Worm (Caenorhabditis elegans) whole organism, young adult: Measurements from ENCODE around the gene klo-2.
"Not testable (repeated sequence)": the region's sequence is repeated elsewhere in the genome, so short reads cannot be mapped to it uniquely, and the experiment has no call there.

Experiments
- B0261.1 ChIP-seq: sonication (generic microtip); optimal IDR thresholded peaks from 2 replicates; lab custom pipeline; 2016; ENCODE audit warnings: mild to moderate bottlenecking, missing genetic modification characterization, moderate library complexity, missing compliant biosample characterization
- D2030.7 ChIP-seq: fragments of 200-800 bp; sonication (Bioruptor generic); IDR thresholded peaks from 2 replicates; pipeline ENCODE4 v1.3.6; 2022; ENCODE audit warnings: missing genetic modification reagents, missing genetic modification characterization, missing compliant biosample characterization
- F33H1.4 ChIP-seq: fragments of 200-800 bp; sonication (Bioruptor generic); IDR thresholded peaks from 2 replicates; pipeline ENCODE4 v1.3.6; 2022; ENCODE audit warnings: missing genetic modification reagents, missing genetic modification characterization, missing compliant biosample characterization
- K11D2.4 ChIP-seq: fragments of 200-800 bp; sonication (Bioruptor generic); IDR thresholded peaks from 2 replicates; pipeline ENCODE4 v1.3.6; 2022; ENCODE audit warnings: missing genetic modification reagents, missing genetic modification characterization, missing compliant biosample characterization
- Y53F4B.3 ChIP-seq: fragments of 200-800 bp; sonication (Bioruptor generic); IDR thresholded peaks from 2 replicates; pipeline ENCODE4 v1.3.6; 2022; ENCODE audit warnings: missing genetic modification reagents, missing genetic modification characterization, missing compliant biosample characterization
- Y95B8A.8 ChIP-seq: fragments of 200-800 bp; sonication (Bioruptor generic); IDR thresholded peaks from 2 replicates; pipeline ENCODE4 v1.3.6; 2022; ENCODE audit warnings: missing genetic modification reagents, missing genetic modification characterization, missing compliant biosample characterization
- aptf-3 ChIP-seq: fragments of 200-800 bp; sonication (Bioruptor generic); IDR thresholded peaks from 2 replicates; pipeline ENCODE4 v1.3.6; 2022; ENCODE audit warnings: missing genetic modification characterization, missing compliant biosample characterization
- attf-3 ChIP-seq: fragments of 200-800 bp; sonication (Bioruptor generic); conservative IDR thresholded peaks from 2 replicates; pipeline ENCODE4 v1.3.6; 2022; ENCODE audit warnings: missing genetic modification reagents, missing genetic modification characterization, missing compliant biosample characterization
- cebp-2 ChIP-seq: fragments of 200-800 bp; sonication (Bioruptor generic); IDR thresholded peaks from 2 replicates; pipeline ENCODE4 v1.3.6; 2022; ENCODE audit warnings: missing genetic modification characterization, missing compliant biosample characterization
- ceh-100 ChIP-seq: fragments of 200-800 bp; sonication (Bioruptor generic); IDR thresholded peaks from 2 replicates; pipeline ENCODE4 v1.3.6; 2022; ENCODE audit warnings: missing genetic modification reagents, missing genetic modification characterization, missing compliant biosample characterization
- ceh-40 ChIP-seq: fragments of 200-800 bp; sonication (Bioruptor generic); IDR thresholded peaks from 2 replicates; pipeline ENCODE4 v1.3.6; 2022; ENCODE audit warnings: missing genetic modification characterization, missing compliant biosample characterization
- ceh-58 ChIP-seq: fragments of 200-800 bp; sonication (Bioruptor generic); IDR thresholded peaks from 2 replicates; pipeline ENCODE4 v1.3.6; 2022; ENCODE audit warnings: missing genetic modification characterization, missing compliant biosample characterization
- ceh-91 ChIP-seq: fragments of 200-800 bp; sonication (Bioruptor generic); IDR thresholded peaks from 2 replicates; pipeline ENCODE4 v1.3.6; 2022; ENCODE audit warnings: missing genetic modification reagents, missing genetic modification characterization, missing compliant biosample characterization
- efl-1 ChIP-seq: fragments of 150-350 bp; optimal IDR thresholded peaks from 2 replicates; lab custom pipeline; 2014; ENCODE audit warnings: missing biosample characterization, missing genetic modification reagents, missing genetic modification characterization
- egl-18 ChIP-seq: fragments of 200-800 bp; sonication (Bioruptor generic); IDR thresholded peaks from 2 replicates; pipeline ENCODE4 v1.3.6; 2022; ENCODE audit warnings: missing genetic modification reagents, missing genetic modification characterization, missing compliant biosample characterization
- egrh-3 ChIP-seq: fragments of 200-800 bp; sonication (Bioruptor generic); IDR thresholded peaks from 2 replicates; pipeline ENCODE4 v1.3.6; 2022; ENCODE audit warnings: missing genetic modification reagents, missing genetic modification characterization, missing compliant biosample characterization
- ekl-4 ChIP-seq: fragments of 200-800 bp; sonication (Bioruptor generic); IDR thresholded peaks from 2 replicates; pipeline ENCODE4 v1.3.6; 2022; ENCODE audit warnings: missing genetic modification reagents, missing genetic modification characterization, missing compliant biosample characterization
- ets-4 ChIP-seq: fragments of 200-800 bp; sonication (Bioruptor generic); optimal IDR thresholded peaks from 2 replicates; lab custom pipeline; 2018; ENCODE audit warnings: mild to moderate bottlenecking, missing genetic modification characterization, missing compliant biosample characterization
- him-1 ChIP-seq: sonication (generic microtip); optimal IDR thresholded peaks from 2 replicates; lab custom pipeline; 2016; ENCODE audit warnings: missing genotype, missing genetic modification reagents, missing genetic modification characterization, missing compliant biosample characterization
- hmg-1.2 ChIP-seq: fragments of 200-800 bp; sonication (Bioruptor generic); IDR thresholded peaks from 2 replicates; pipeline ENCODE4 v1.3.6; 2022; ENCODE audit warnings: missing genetic modification reagents, missing genetic modification characterization, missing compliant biosample characterization
- hmg-20 ChIP-seq: fragments of 200-800 bp; sonication (Bioruptor generic); IDR thresholded peaks from 2 replicates; pipeline ENCODE4 v1.3.6; 2022; ENCODE audit warnings: missing genetic modification reagents, missing genetic modification characterization, missing compliant biosample characterization
- hsf-1 ChIP-seq: fragments of 200-800 bp; sonication (Bioruptor generic); IDR thresholded peaks from 2 replicates; pipeline ENCODE4 v1.3.6; 2022; ENCODE audit warnings: missing genetic modification reagents, missing genetic modification characterization, missing compliant biosample characterization
- lag-1 ChIP-seq: fragments of 200-800 bp; sonication (Bioruptor generic); IDR thresholded peaks from 2 replicates; pipeline ENCODE4 v1.3.6; 2022; ENCODE audit warnings: missing genetic modification reagents, missing genetic modification characterization, missing compliant biosample characterization
- let-526 ChIP-seq: fragments of 200-800 bp; sonication (Bioruptor generic); IDR thresholded peaks from 2 replicates; pipeline ENCODE4 v1.3.6; 2022; ENCODE audit warnings: missing genetic modification reagents, missing genetic modification characterization, missing compliant biosample characterization
- lin-54 ChIP-seq: fragments of 200-800 bp; sonication (Bioruptor generic); optimal IDR thresholded peaks from 2 replicates; lab custom pipeline; 2018; ENCODE audit warnings: mild to moderate bottlenecking, missing genetic modification characterization, missing compliant biosample characterization
- lsl-1 ChIP-seq: fragments of 200-800 bp; sonication (Bioruptor generic); optimal IDR thresholded peaks from 2 replicates; lab custom pipeline; 2018; ENCODE audit warnings: mild to moderate bottlenecking, missing genetic modification characterization, moderate library complexity, missing compliant biosample characterization
- madf-3 ChIP-seq: fragments of 200-800 bp; sonication (Bioruptor generic); IDR thresholded peaks from 2 replicates; pipeline ENCODE4 v1.3.6; 2022; ENCODE audit warnings: missing genetic modification reagents, missing genetic modification characterization, missing compliant biosample characterization
- madf-6 ChIP-seq: fragments of 200-800 bp; sonication (Bioruptor generic); IDR thresholded peaks from 2 replicates; pipeline ENCODE4 v1.3.6; 2022; ENCODE audit warnings: missing genetic modification reagents, missing genetic modification characterization, missing compliant biosample characterization
- mcd-1 ChIP-seq: fragments of 200-800 bp; sonication (Bioruptor generic); IDR thresholded peaks from 2 replicates; pipeline ENCODE4 v1.3.6; 2022; ENCODE audit warnings: missing genetic modification reagents, missing genetic modification characterization, missing compliant biosample characterization
- nfya-2 ChIP-seq: fragments of 200-800 bp; sonication (Bioruptor generic); IDR thresholded peaks from 2 replicates; pipeline ENCODE4 v1.3.6; 2022; ENCODE audit warnings: missing genetic modification reagents, missing genetic modification characterization, missing compliant biosample characterization
- nfyb-1 ChIP-seq: fragments of 200-800 bp; sonication (Bioruptor generic); IDR thresholded peaks from 2 replicates; pipeline ENCODE4 v1.3.6; 2022; ENCODE audit warnings: missing genetic modification reagents, missing genetic modification characterization, missing compliant biosample characterization
- nhr-90 ChIP-seq: sonication (generic microtip); optimal IDR thresholded peaks from 2 replicates; lab custom pipeline; 2016; ENCODE audit warnings: missing genotype, mild to moderate bottlenecking, missing genetic modification characterization, missing compliant biosample characterization
- rpc-1 ChIP-seq, 2 experiments: fragments of 150-350 bp in 1 of 2; sonication (generic microtip) in 1 of 2; optimal IDR thresholded peaks; 2 replicates each; lab custom pipeline; 2014 to 2018; ENCODE audit warnings: missing biosample characterization in 1 of 2, missing genetic modification characterization in 1 of 2, missing genetic modification reagents in 1 of 2, missing genotype in 1 of 2
- snpc-4 ChIP-seq, 5 experiments: fragments of 150-350 bp in 1 of 5; sonication (generic microtip) in 4 of 5; optimal IDR thresholded peaks; 2 replicates each; lab custom pipeline; 2014 to 2018; ENCODE audit warnings: missing genetic modification characterization in 5 of 5, missing biosample characterization in 3 of 5, antibody characterized with exemption in 2 of 5, mild to moderate bottlenecking in 2 of 5, missing compliant biosample characterization in 2 of 5, missing genotype in 2 of 5, moderate library complexity in 2 of 5, missing genetic modification reagents in 1 of 5
- tbp1 ChIP-seq: fragments of 200-800 bp; sonication (Bioruptor generic); optimal IDR thresholded peaks from 2 replicates; lab custom pipeline; 2018; ENCODE audit warnings: mild to moderate bottlenecking, missing genetic modification characterization, missing compliant biosample characterization
- ztf-28 ChIP-seq: fragments of 200-800 bp; sonication (Bioruptor generic); IDR thresholded peaks from 2 replicates; pipeline ENCODE4 v1.3.6; 2022; ENCODE audit warnings: missing genetic modification reagents, missing genetic modification characterization, missing compliant biosample characterization

Gene klo-2

ce11 chrIII:2482754-2483153, 36.7 kb downstream of the klo-2 start (continued):
- TF ChIP-seq nhr-90 (no peak), lin-54 (GFP tag; lab: Kevin White, UChicago) (no peak), ets-4 (GFP tag; lab: Kevin White, UChicago) (no peak)

- TF ChIP-seq mcd-1 (GFP tag; lab: Robert Waterston, UW): peak; percentile 35; the same call in 1 of the 2 replicates
- TF ChIP-seq lsl-1 (GFP tag; lab: Kevin White, UChicago): peak; percentile 23
- TF ChIP-seq efl-1 (GFP tag; lab: Kevin White, UChicago): peak; percentile 6
- TF ChIP-seq K11D2.4 (GFP tag; lab: Robert Waterston, UW): no peak
- TF ChIP-seq F33H1.4: peak; percentile 50
- no peak for TF ChIP-seq snpc-4 (GFP tag; optimal IDR thresholded peaks at IDR 0.05; lab: Kevin White, UChicago)
- peak in 1 of 4 experiments; percentile 38 for TF ChIP-seq snpc-4 (tag; optimal IDR thresholded peaks at IDR 0.05; lab: Kevin White, UChicago)
- 0 out of 2 replicates have a peak, but pooled peaks have one; percentile 40 for TF ChIP-seq ekl-4 (GFP tag; lab: Robert Waterston, UW)
- no peak for TF ChIP-seq ceh-100 (GFP tag; lab: Robert Waterston, UW)
- TF ChIP-seq attf-3 (GFP tag; lab: Robert Waterston, UW): 0 out of 2 replicates have a peak, but pooled peaks have one; percentile 36
- TF ChIP-seq madf-6: peak; percentile 45; the same call in 1 of the 2 replicates
These were observed 41.2 kb downstream of the klo-2 start, which contains the start of gene Y54F10AL.1 for ce11 chrIII:2487046-2487760. Gene Y54F10AL.1, plus strand, starts transcription at chrIII:2487710.

DNA sequence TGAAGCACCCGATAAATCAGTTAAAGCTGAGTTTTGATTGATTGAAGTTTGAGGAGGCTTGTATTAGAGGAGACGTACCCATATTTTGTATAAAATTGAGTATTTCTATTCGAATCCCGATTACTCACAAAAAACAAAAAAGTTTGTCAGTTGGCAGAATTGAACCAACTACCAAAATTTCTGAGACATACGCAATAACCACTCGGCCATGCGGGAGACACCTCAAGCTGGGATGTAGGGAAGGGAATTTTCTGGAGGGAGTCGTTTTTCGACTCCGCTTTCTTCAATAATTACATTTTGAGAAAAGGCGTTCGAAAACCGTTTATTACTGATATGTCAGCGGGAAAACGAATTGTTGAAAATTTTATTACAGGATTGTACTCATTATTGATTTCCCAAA, 48.7 kb downstream of the klo-2 start:
- TF ChIP-seq madf-6 (peak; percentile 53; the same call in 1 of the 2 replicates), tbp1 (GFP tag; lab: Kevin White, UChicago) (peak; percentile 83), mcd-1 (GFP tag; lab: Robert Waterston, UW) (peak; percentile 50; the same call in 1 of the 2 replicates), let-526 (peak; percentile 36; the same call in 1 of the 2 replicates), snpc-4 (tag; optimal IDR thresholded peaks at IDR 0.05; lab: Kevin White, UChicago) (peak in 1 of 4 experiments; percentile 15), ztf-28 (GFP tag; lab: Robert Waterston, UW) (0 out of 2 replicates have a peak, but pooled peaks have one; percentile 12), D2030.7 (GFP tag; lab: Robert Waterston, UW) (peak; percentile 16; the same call in 1 of the 2 replicates), F33H1.4 (0 out of 2 replicates have a peak, but pooled peaks have one; percentile 12), nfyb-1 (GFP tag; lab: Robert Waterston, UW) (peak; percentile 63; the same call in 1 of the 2 replicates), B0261.1 (tag; lab: Kevin White, UChicago) (peak; percentile 55), rpc-1 (optimal IDR thresholded peaks at IDR 0.05; lab: Kevin White, UChicago) (peak; percentile 26), rpc-1 (tag; optimal IDR thresholded peaks at IDR 0.05; lab: Kevin White, UChicago) (peak; percentile 50), aptf-3 (GFP tag; lab: Robert Waterston, UW) (0 out of 2 replicates have a peak, but pooled peaks have one; percentile 59), hsf-1 (0 out of 2 replicates have a peak, but pooled peaks have one; percentile 39), him-1 (tag; lab: Kevin White, UChicago) (peak; percentile 18), hmg-1.2 (GFP tag; lab: Robert Waterston, UW) (peak; percentile 48)
- not testable (repeated sequence) for TF ChIP-seq snpc-4 (GFP tag; optimal IDR thresholded peaks at IDR 0.05; lab: Kevin White, UChicago)
- TF ChIP-seq, all 124 proteins: peak for 15; not testable (repeated sequence) for 109

DNA sequence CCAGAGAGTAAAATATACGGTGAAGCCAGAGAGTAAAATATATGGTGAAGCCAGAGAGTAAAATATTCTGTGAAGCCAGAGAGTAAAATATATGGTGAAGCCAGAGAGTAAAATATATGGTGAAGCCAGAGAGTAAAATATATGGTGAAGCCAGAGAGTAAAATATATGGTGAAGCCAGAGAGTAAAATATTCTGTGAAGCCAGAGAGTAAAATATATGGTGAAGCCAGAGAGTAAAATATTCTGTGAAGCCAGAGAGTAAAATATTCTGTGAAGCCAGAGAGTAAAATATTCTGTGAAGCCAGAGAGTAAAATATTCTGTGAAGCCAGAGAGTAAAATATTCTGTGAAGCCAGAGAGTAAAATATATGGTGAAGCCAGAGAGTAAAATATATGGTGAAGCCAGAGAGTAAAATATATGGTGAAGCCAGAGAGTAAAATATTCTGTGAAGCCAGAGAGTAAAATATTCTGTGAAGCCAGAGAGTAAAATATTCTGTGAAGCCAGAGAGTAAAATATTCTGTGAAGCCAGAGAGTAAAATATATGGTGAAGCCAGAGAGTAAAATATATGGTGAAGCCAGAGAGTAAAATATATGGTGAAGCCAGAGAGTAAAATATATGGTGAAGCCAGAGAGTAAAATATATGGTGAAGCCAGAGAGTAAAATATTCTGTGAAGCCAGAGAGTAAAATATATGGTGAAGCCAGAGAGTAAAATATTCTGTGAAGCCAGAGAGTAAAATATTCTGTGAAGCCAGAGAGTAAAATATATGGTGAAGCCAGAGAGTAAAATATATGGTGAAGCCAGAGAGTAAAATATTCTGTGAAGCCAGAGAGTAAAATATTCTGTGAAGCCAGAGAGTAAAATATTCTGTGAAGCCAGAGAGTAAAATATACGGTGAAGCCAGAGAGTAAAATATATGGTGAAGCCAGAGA, 51.5 kb downstream of the klo-2 start:
- TF ChIP-seq egl-18 (peak; percentile 74; the same call in 1 of the 2 replicates), F33H1.4 (peak; percentile 40; the same call in 1 of the 2 replicates), Y53F4B.3 (GFP tag; lab: Robert Waterston, UW) (peak; percentile 100), ceh-91 (GFP tag; lab: Robert Waterston, UW) (peak; percentile 79), egrh-3 (GFP tag; lab: Robert Waterston, UW) (peak; percentile 100), Y95B8A.8 (GFP tag; lab: Robert Waterston, UW) (peak; percentile 75; the same call in 1 of the 2 replicates), let-526 (peak; percentile 87; the same call in 1 of the 2 replicates), nfya-2 (GFP tag; lab: Robert Waterston, UW) (peak; percentile 90; the same call in 1 of the 2 replicates), cebp-2 (GFP tag; lab: Robert Waterston, UW) (peak; percentile 93), hmg-20 (GFP tag; lab: Robert Waterston, UW) (peak; percentile 75; the same call in 1 of the 2 replicates), madf-3 (GFP tag; lab: Robert Waterston, UW) (peak; percentile 95), ceh-58 (GFP tag; lab: Robert Waterston, UW) (peak; percentile 99), ceh-100 (GFP tag; lab: Robert Waterston, UW) (peak; percentile 38; the same call in 1 of the 2 replicates), lag-1 (peak; percentile 98; the same call in 1 of the 2 replicates), D2030.7 (GFP tag; lab: Robert Waterston, UW) (0 out of 2 replicates have a peak, but pooled peaks have one; percentile 21), ceh-40 (0 out of 2 replicates have a peak, but pooled peaks have one; percentile 35)
